Worm (Caenorhabditis elegans): ENCODE data around the gene gyg-2.
A peak's percentile ranks its signal among the peaks of the same experiment; 100 is the strongest.

Gene gyg-2

DNA sequence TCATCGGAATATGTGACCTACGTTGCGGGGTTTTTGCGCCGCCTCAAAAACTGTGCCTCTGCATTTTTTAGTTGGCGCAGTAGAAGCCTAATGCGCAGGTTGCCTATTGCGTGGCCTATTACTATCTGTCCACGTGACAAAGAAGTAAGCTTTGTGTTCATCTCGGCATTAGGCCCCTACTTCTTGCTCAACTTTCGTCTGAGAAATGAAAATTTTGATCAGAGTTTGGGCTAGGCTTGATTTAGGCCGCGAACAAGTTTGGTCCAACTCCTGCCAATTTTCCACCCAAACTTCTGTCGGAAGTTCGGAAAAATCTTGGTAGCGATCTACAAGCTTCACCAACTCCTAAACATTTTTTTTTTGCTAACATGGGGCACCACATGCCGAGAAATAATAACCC is 35.9 kb upstream of the gyg-2 start:
- no peak for TF ChIP-seq T26A8.4 (GFP tag; IDR thresholded peaks at IDR 0.05)
- peak; percentile 92 for TF ChIP-seq aha-1 (tag)

DNA sequence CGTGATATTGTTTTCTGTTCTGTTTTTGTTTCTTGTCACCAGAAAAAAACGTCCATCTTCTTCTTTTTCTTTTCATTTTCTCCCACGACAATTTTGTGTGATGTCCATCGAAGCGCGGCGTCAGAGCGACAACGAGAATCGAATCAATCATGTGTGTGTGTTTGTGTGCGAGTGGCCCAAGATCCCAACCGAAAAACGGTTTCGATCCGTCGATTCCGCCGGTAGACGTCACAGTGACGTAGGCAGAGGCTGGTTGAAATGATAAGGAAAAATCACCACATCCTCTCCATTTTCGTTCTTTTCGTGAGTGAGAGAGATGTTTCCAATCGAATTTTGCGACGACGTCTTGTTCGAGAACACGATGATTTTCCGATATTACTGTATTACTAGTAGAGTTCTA is 34.5 kb upstream of the gyg-2 start:
- TF ChIP-seq duxl-1 (tag; optimal IDR thresholded peaks at IDR 0.05; ENCODE audit: poor library complexity), result peak; percentile 33
- TF ChIP-seq ceh-20 (GFP tag; IDR thresholded peaks at IDR 0.05), result no peak
- peak; percentile 36 for TF ChIP-seq hlh-11 (tag; optimal IDR thresholded peaks at IDR 0.05)
- TF ChIP-seq hlh-30 (tag; optimal IDR thresholded peaks at IDR 0.05; ENCODE audit: insufficient read depth), result peak; percentile 39
- TF ChIP-seq D1046.2 (GFP tag; IDR thresholded peaks at IDR 0.05), result no peak
- 0 out of 2 replicates have a peak, but pooled peaks have one; percentile 19 for TF ChIP-seq zfp-3 (GFP tag; conservative IDR thresholded peaks at IDR 0.05)
- peak; percentile 52 for TF ChIP-seq nhr-28 (tag; optimal IDR thresholded peaks at IDR 0.05)

DNA sequence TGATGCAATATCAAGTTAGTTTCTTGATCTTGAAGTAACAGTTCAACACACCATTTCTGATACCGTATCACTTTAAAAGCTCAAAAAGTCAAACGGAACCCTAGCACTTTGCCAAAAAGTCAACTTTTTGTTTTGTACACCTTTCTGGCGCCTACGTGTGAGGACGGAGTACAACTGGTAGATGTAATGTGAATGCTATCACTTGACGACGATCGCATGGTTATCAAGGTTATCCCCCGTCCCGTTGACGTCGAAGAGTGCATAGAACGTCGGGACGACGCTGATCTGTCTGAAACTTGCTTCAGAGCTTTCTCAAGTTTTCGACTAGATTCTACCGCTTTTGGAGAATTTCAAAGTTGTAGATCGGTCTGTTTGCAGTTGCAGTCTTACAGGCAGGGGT is 33.9 kb upstream of the gyg-2 start:
- TF ChIP-seq dmd-6 (GFP tag; IDR thresholded peaks at IDR 0.05), result peak; percentile 2; the same call in 1 of the 2 replicates
- peak in 1 of 2 experiments; percentile 93 for TF ChIP-seq unc-62 (GFP tag; optimal IDR thresholded peaks at IDR 0.05 in 1 of 2)
- no peak for TF ChIP-seq unc-62 (tag; optimal IDR thresholded peaks at IDR 0.05)
- no peak for TF ChIP-seq vab-7 (GFP tag; IDR thresholded peaks at IDR 0.05)
- no peak for TF ChIP-seq lin-38 (GFP tag; IDR thresholded peaks at IDR 0.05)

DNA sequence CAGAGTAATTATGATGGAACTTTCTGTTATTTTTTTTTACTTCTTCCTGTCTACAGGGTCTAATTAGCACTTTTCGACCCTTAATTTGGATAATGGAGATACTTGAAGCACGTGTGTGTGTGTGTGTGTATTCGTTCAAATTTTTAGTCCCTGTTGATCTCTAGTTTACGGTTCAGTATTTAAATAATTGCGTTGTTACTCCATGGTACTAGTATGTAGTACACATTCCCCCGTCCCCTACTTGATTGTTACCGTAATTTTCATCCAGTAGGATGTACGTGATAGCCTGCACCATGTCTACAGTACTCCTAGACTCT is 33.2 kb upstream of the gyg-2 start:
- TF ChIP-seq attf-4 (tag; optimal IDR thresholded peaks at IDR 0.05) (no peak), unc-62 (GFP tag; optimal IDR thresholded peaks at IDR 0.05 in 1 of 2) (peak in 1 of 2 experiments; percentile 95), unc-62 (tag; optimal IDR thresholded peaks at IDR 0.05) (no peak)

DNA sequence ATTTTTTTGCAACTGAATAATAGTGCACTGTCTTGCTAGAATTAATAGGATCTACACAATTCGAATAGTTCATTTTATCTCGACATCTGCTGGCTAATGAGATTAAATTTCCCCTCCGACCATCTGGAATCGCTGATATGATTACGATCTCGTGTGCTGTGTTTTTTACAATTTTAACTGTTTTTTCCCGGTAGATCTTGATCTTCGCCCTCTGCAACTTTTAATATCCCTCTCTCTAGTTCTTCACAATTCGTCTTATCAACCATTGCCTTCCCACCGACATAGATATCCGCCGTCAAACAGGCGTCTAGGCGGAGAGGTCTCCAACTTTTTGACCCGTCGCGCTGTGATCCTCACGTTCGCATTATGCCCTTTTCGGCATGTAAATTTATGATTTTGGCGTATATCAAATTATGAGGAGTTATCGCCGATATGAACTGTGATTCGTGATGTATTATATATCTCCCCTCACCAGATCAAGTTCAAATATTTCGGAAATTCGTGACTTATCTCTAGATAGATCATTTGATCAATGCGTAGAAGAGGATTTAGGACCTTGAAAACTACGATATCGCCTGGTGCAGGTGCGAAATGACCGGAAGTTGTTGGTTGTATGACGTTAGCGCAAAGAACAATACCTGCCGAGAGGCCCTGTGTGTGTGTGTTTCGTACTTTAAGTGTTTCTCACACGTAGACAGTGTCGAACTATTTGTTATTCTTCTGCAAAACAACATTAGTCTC is 32.7 kb upstream of the gyg-2 start:
- TF ChIP-seq hlh-30 (tag; optimal IDR thresholded peaks at IDR 0.05; ENCODE audit: insufficient read depth) (peak; percentile 8), F44E2.7 (GFP tag; IDR thresholded peaks at IDR 0.05) (no peak), sdz-12 (GFP tag; optimal IDR thresholded peaks at IDR 0.05) (no peak), lin-13 (GFP tag; optimal IDR thresholded peaks at IDR 0.05) (no peak), cey-2 (tag; optimal IDR thresholded peaks at IDR 0.05; ENCODE audit: borderline replicate concordance, insufficient read depth) (no peak), nhr-6 (tag; optimal IDR thresholded peaks at IDR 0.05) (no peak), tra-1 (GFP tag; IDR thresholded peaks at IDR 0.05) (no peak), madf-5 (GFP tag; IDR thresholded peaks at IDR 0.05) (no peak), attf-4 (tag; optimal IDR thresholded peaks at IDR 0.05) (no peak)

DNA sequence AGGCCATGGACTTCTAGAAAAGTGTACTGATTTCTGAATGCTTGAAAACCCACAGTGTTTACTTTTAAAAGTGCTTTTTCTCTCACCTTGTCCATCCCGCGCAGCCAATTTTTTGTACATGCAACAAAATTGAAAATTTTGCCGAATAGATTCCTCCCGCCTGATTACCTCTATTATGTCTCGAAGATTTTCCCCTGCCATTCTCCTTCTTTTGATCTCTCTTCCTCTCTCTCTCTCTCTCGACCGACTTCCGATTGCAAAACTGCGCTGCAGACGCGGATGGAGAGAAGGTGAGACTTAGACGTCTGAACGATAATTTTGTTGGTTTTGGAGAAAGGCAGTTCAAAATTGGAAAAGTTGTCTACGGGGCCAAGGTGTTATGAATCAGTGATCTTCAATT is 28.4 kb upstream of the gyg-2 start:
- TF ChIP-seq jun-1 (tag; optimal IDR thresholded peaks at IDR 0.05) (no peak), snpc-1.2 (GFP tag; IDR thresholded peaks at IDR 0.05) (no peak), dmd-8 (GFP tag; IDR thresholded peaks at IDR 0.05) (no peak), ceh-44 (GFP tag; IDR thresholded peaks at IDR 0.05) (no peak), gei-8 (GFP tag; optimal IDR thresholded peaks at IDR 0.05) (no peak), Y48G9A.11 (GFP tag; IDR thresholded peaks at IDR 0.05) (no peak), pqm-1 (tag; optimal IDR thresholded peaks at IDR 0.05) (no peak), skn-1 (tag; optimal IDR thresholded peaks at IDR 0.05) (no peak), unc-62 (GFP tag; optimal IDR thresholded peaks at IDR 0.05 in 1 of 2) (no peak), unc-62 (tag; optimal IDR thresholded peaks at IDR 0.05) (no peak), F44E2.7 (GFP tag; IDR thresholded peaks at IDR 0.05) (no peak), dve-1 (tag; optimal IDR thresholded peaks at IDR 0.05; ENCODE audit: insufficient read depth) (no peak), ztf-7 (tag; optimal IDR thresholded peaks at IDR 0.05) (no peak), ceh-82 (tag; optimal IDR thresholded peaks at IDR 0.05) (no peak), daf-16 (GFP tag; optimal IDR thresholded peaks at IDR 0.05) (no peak), daf-16 (tag; optimal IDR thresholded peaks at IDR 0.05) (no peak), set-16 (GFP tag; IDR thresholded peaks at IDR 0.05) (no peak), vab-7 (GFP tag; IDR thresholded peaks at IDR 0.05) (no peak), spr-3 (GFP tag; optimal IDR thresholded peaks at IDR 0.05) (no peak), zip-11 (GFP tag; IDR thresholded peaks at IDR 0.05) (no peak), ama-1 (optimal IDR thresholded peaks at IDR 0.05) (no peak), mxl-2 (GFP tag; conservative IDR thresholded peaks at IDR 0.05) (no peak)

Data from whole organism, L4 larva.